Fruit fly (Drosophila melanogaster): ENCODE data around the gene CG14841.

The CG14841 gene

DNA sequence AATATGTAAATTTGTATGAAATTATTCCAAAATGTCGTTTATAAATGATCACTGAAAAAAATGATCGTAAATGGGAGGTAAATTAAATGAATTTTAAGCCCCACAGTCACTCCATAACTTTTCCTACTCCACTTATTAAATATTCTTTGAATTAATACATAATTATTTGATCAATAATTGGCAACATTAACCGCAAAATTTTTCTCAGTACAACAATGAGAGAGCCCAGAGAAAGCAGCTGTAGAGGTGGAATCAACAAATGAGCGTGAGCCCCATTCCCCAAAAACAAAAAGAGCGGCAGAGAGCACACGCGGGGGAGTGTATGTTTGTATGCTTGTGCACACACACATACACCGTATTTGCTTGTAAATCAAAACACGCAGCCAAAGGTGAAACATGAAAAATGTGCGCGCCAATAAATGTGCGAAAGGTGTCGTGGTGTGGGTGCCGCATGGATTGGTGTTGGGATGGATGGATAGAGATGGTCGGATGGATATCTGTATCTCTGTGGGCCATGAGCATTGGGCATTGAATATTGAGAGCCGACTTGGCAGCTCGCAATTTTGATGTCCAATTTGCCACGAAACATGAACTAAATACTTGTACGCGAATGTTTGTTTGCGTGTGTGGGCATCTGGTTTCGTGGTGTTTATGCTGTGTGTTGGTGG, 21.7 kb upstream of the CG14841 start (continued):
- TF ChIP-seq Vsx1 (GFP tag; optimal IDR thresholded peaks at IDR 0.05) (peak; percentile 98), CG7987 (GFP tag; optimal IDR thresholded peaks at IDR 0.05) (peak; percentile 96), CG6175 (GFP tag; IDR thresholded peaks at IDR 0.05) (no peak), NFAT (GFP tag; IDR thresholded peaks at IDR 0.05) (no peak), klu (GFP tag; IDR thresholded peaks at IDR 0.05) (no peak), Tbp (GFP tag; optimal IDR thresholded peaks at IDR 0.05) (no peak), Spps (tag; optimal IDR thresholded peaks at IDR 0.05) (peak; percentile 96), zfh2 (GFP tag; optimal IDR thresholded peaks at IDR 0.05) (peak; percentile 91), YL-1 (GFP tag; optimal IDR thresholded peaks at IDR 0.05) (peak; percentile 93), Pdp1 (GFP tag; optimal IDR thresholded peaks at IDR 0.05) (peak; percentile 95), trem (tag; optimal IDR thresholded peaks at IDR 0.05) (peak; percentile 95), CG2120 (GFP tag; optimal IDR thresholded peaks at IDR 0.05) (peak; percentile 99), CoRest (tag; optimal IDR thresholded peaks at IDR 0.05) (peak; percentile 99), CG10209 (GFP tag; optimal IDR thresholded peaks at IDR 0.05) (peak; percentile 99), ken (GFP tag; IDR thresholded peaks at IDR 0.05) (no peak), fd3F (GFP tag; optimal IDR thresholded peaks at IDR 0.05) (peak; percentile 99), Dip3 (GFP tag; optimal IDR thresholded peaks at IDR 0.05) (peak; percentile 95), ro (GFP tag; IDR thresholded peaks at IDR 0.05) (no peak), NK7.1 (GFP tag; optimal IDR thresholded peaks at IDR 0.05) (peak; percentile 60), CG11398 (GFP tag; optimal IDR thresholded peaks at IDR 0.05) (peak; percentile 83), mirr (GFP tag; optimal IDR thresholded peaks at IDR 0.05) (peak; percentile 87), CG6272 (GFP tag; IDR thresholded peaks at IDR 0.05) (peak; percentile 97), sug (tag; optimal IDR thresholded peaks at IDR 0.05) (peak; percentile 96), CkIIα-i1 (GFP tag; IDR thresholded peaks at IDR 0.05) (no peak), CG7928 (GFP tag; optimal IDR thresholded peaks at IDR 0.05) (peak; percentile 83), CG30020 (tag; optimal IDR thresholded peaks at IDR 0.05) (peak; percentile 86), Lpt (GFP tag; optimal IDR thresholded peaks at IDR 0.05) (no peak), CTCF (GFP tag; optimal IDR thresholded peaks at IDR 0.05) (peak; percentile 73), CG15011 (GFP tag; optimal IDR thresholded peaks at IDR 0.05) (peak; percentile 98), CG6813 (GFP tag; optimal IDR thresholded peaks at IDR 0.05) (peak; percentile 98), HmgD (GFP tag; optimal IDR thresholded peaks at IDR 0.05) (peak; percentile 55), CG16813 (GFP tag; IDR thresholded peaks at IDR 0.05; ENCODE audit: partially characterized antibody) (no peak), fd102C (GFP tag; optimal IDR thresholded peaks at IDR 0.05) (peak; percentile 75), BtbVII (GFP tag; optimal IDR thresholded peaks at IDR 0.05) (peak; percentile 98), CG4854 (GFP tag; optimal IDR thresholded peaks at IDR 0.05) (peak; percentile 96), CG16779 (GFP tag; IDR thresholded peaks at IDR 0.05) (no peak), CG8089 (GFP tag; optimal IDR thresholded peaks at IDR 0.05) (peak; percentile 89), CG4282 (GFP tag; optimal IDR thresholded peaks at IDR 0.05) (peak; percentile 65), p53 (GFP tag; optimal IDR thresholded peaks at IDR 0.05) (peak; percentile 51), CG1233 (GFP tag; optimal IDR thresholded peaks at IDR 0.05) (peak; percentile 98), seq (GFP tag; IDR thresholded peaks at IDR 0.05) (no peak), HmgZ (tag; optimal IDR thresholded peaks at IDR 0.05) (peak; percentile 99), CG8924 (tag; optimal IDR thresholded peaks at IDR 0.05) (peak; percentile 99), Mad (GFP tag; optimal IDR thresholded peaks at IDR 0.05) (peak; percentile 97), da (GFP tag; optimal IDR thresholded peaks at IDR 0.05) (peak; percentile 87), tup (GFP tag; optimal IDR thresholded peaks at IDR 0.05) (peak; percentile 95), Hr3 (GFP tag; optimal IDR thresholded peaks at IDR 0.05) (peak; percentile 99), CG1792 (GFP tag; optimal IDR thresholded peaks at IDR 0.05) (peak; percentile 93), Sin3A (optimal IDR thresholded peaks at IDR 0.05) (no peak), lab (GFP tag; optimal IDR thresholded peaks at IDR 0.05) (peak; percentile 99), gsb-n (tag; optimal IDR thresholded peaks at IDR 0.05) (peak; percentile 99)

Data from whole organism, embryonic.